Worm (Caenorhabditis elegans) whole organism, L1 larva: ENCODE measurements around the gene fbxb-105.
A peak's percentile ranks its signal among the peaks of the same experiment; 100 is the strongest.

Source experiments
- C16A3.4 ChIP-seq: fragments of 150-350 bp; optimal IDR thresholded peaks from 2 replicates; lab custom pipeline; 2014; ENCODE audit warnings: missing biosample characterization, missing genetic modification characterization
- aha-1 ChIP-seq: fragments of 150-350 bp; optimal IDR thresholded peaks from 2 replicates; lab custom pipeline; 2014; ENCODE audit warnings: missing biosample characterization, missing genetic modification characterization
- ceh-63 ChIP-seq: fragments of 200-800 bp; sonication (Bioruptor generic); optimal IDR thresholded peaks from 2 replicates; lab custom pipeline; 2018; ENCODE audit warnings: mild to moderate bottlenecking, missing genetic modification characterization, missing compliant biosample characterization
- ceh-88 ChIP-seq: fragments of 200-800 bp; sonication (Bioruptor generic); IDR thresholded peaks from 2 replicates; pipeline ENCODE4 v1.3.6; 2022; ENCODE audit warnings: missing genetic modification characterization, missing compliant biosample characterization
- ceh-90 ChIP-seq: sonication (generic microtip); optimal IDR thresholded peaks from 2 replicates; lab custom pipeline; 2016; ENCODE audit warnings: missing genetic modification characterization, missing compliant biosample characterization
- dpl-1 ChIP-seq, 3 experiments: fragments of 150-350 bp in 2 of 3; sonication (generic microtip) in 1 of 3; optimal IDR thresholded peaks; 2 replicates each; lab custom pipeline; 2014 to 2017; ENCODE audit warnings: missing biosample characterization in 3 of 3, missing genetic modification characterization in 3 of 3, missing genetic modification reagents in 3 of 3
- dsc-1 ChIP-seq: sonication (generic microtip); optimal IDR thresholded peaks from 2 replicates; lab custom pipeline; 2016; ENCODE audit warnings: mild to moderate bottlenecking, missing genetic modification characterization, missing compliant biosample characterization
- efl-1 ChIP-seq, 4 experiments: fragments of 150-350 bp; optimal IDR thresholded peaks in 3 of 4; peaks in 1 of 4; 1 replicate in 1 of 4; 2 replicates in 3 of 4; lab custom pipeline; 2014; ENCODE audit warnings: missing biosample characterization in 2 of 4, missing genetic modification characterization in 2 of 4, missing genetic modification reagents in 2 of 4
- elt-2 ChIP-seq: sonication (generic microtip); optimal IDR thresholded peaks from 2 replicates; lab custom pipeline; 2016; ENCODE audit warnings: missing genetic modification characterization, mild to moderate bottlenecking, inconsistent platforms, missing compliant biosample characterization, missing genetic modification reagents
- ets-5 ChIP-seq: fragments of 200-800 bp; sonication (Bioruptor generic); IDR thresholded peaks from 2 replicates; pipeline ENCODE4 v1.3.6; 2022; ENCODE audit warnings: missing genetic modification characterization, missing compliant biosample characterization
- fkh-8 ChIP-seq: sonication (generic microtip); optimal IDR thresholded peaks from 2 replicates; lab custom pipeline; 2016; ENCODE audit warnings: mild to moderate bottlenecking, missing genetic modification characterization, missing compliant biosample characterization
- fos-1 ChIP-seq: fragments of 150-350 bp; optimal IDR thresholded peaks from 2 replicates; lab custom pipeline; 2014; ENCODE audit warnings: missing biosample characterization, missing genetic modification characterization
- grh-1 ChIP-seq: fragments of 200-800 bp; sonication (Bioruptor generic); IDR thresholded peaks from 2 replicates; pipeline ENCODE4 v1.3.6; 2022; ENCODE audit warnings: missing genetic modification reagents, missing genetic modification characterization, missing compliant biosample characterization
- hlh-17 ChIP-seq: fragments of 200-800 bp; sonication (Bioruptor generic); optimal IDR thresholded peaks from 2 replicates; lab custom pipeline; 2018; ENCODE audit warnings: missing genetic modification characterization, mild to moderate bottlenecking, missing compliant biosample characterization, moderate library complexity, borderline replicate concordance
- hlh-4 ChIP-seq: sonication (generic microtip); optimal IDR thresholded peaks from 2 replicates; lab custom pipeline; 2016; ENCODE audit warnings: mild to moderate bottlenecking, missing genetic modification characterization, missing compliant biosample characterization
- isw-1 ChIP-seq: fragments of 200-800 bp; sonication (Bioruptor generic); IDR thresholded peaks from 2 replicates; pipeline ENCODE4 v1.3.6; 2022; ENCODE audit warnings: missing genetic modification characterization, missing compliant biosample characterization
- jun-1 ChIP-seq: fragments of 150-350 bp; optimal IDR thresholded peaks from 2 replicates; lab custom pipeline; 2014; ENCODE audit warnings: missing biosample characterization, missing genetic modification reagents, missing genetic modification characterization
- lin-13 ChIP-seq: fragments of 150-350 bp; optimal IDR thresholded peaks from 2 replicates; lab custom pipeline; 2014; ENCODE audit warnings: missing biosample characterization, missing genetic modification reagents, missing genetic modification characterization
- lin-14 ChIP-seq: fragments of 200-800 bp; sonication (Bioruptor generic); optimal IDR thresholded peaks from 2 replicates; lab custom pipeline; 2018; ENCODE audit warnings: mild to moderate bottlenecking, missing genetic modification characterization, moderate library complexity, missing compliant biosample characterization
- lin-35 ChIP-seq, 2 experiments: fragments of 150-350 bp; optimal IDR thresholded peaks; 2 replicates each; lab custom pipeline; 2014; ENCODE audit warnings: missing biosample characterization in 2 of 2, missing genetic modification characterization in 2 of 2, missing genetic modification reagents in 2 of 2
- lin-39 ChIP-seq: fragments of 150-350 bp; optimal IDR thresholded peaks from 2 replicates; lab custom pipeline; 2014; ENCODE audit warnings: missing biosample characterization, missing genetic modification reagents, missing genetic modification characterization
- lir-3 ChIP-seq: sonication (generic microtip); optimal IDR thresholded peaks from 2 replicates; lab custom pipeline; 2016; ENCODE audit warnings: mild to moderate bottlenecking, missing genetic modification characterization, moderate library complexity, missing compliant biosample characterization; ENCODE audit not compliant: poor library complexity
- mdl-1 ChIP-seq, 2 experiments: fragments of 150-350 bp; optimal IDR thresholded peaks; 2 replicates each; lab custom pipeline; 2014 to 2017; ENCODE audit warnings: missing biosample characterization in 2 of 2, missing genetic modification characterization in 2 of 2, inconsistent platforms in 1 of 2
- mef-2 ChIP-seq: fragments of 150-350 bp; optimal IDR thresholded peaks from 2 replicates; lab custom pipeline; 2014; ENCODE audit warnings: missing biosample characterization, missing genetic modification characterization
- mep-1 ChIP-seq: fragments of 150-350 bp; optimal IDR thresholded peaks from 2 replicates; lab custom pipeline; 2014; ENCODE audit warnings: missing biosample characterization, missing genetic modification characterization
- nhr-11 ChIP-seq: fragments of 150-350 bp; optimal IDR thresholded peaks from 2 replicates; lab custom pipeline; 2014; ENCODE audit warnings: missing biosample characterization, missing genetic modification characterization
- nhr-12 ChIP-seq: sonication (generic microtip); optimal IDR thresholded peaks from 2 replicates; lab custom pipeline; 2017; ENCODE audit warnings: missing biosample characterization, missing genetic modification characterization
- nhr-19 ChIP-seq: fragments of 200-800 bp; sonication (Bioruptor generic); conservative IDR thresholded peaks from 2 replicates; pipeline ENCODE4 v1.3.6; 2022; ENCODE audit warnings: missing genetic modification characterization, missing compliant biosample characterization
- nhr-20 ChIP-seq: sonication (generic microtip); optimal IDR thresholded peaks from 2 replicates; lab custom pipeline; 2016; ENCODE audit warnings: mild to moderate bottlenecking, missing genetic modification characterization, missing compliant biosample characterization
- nhr-237 ChIP-seq: fragments of 150-350 bp; optimal IDR thresholded peaks from 2 replicates; lab custom pipeline; 2014; ENCODE audit warnings: missing biosample characterization, missing genetic modification characterization
- nhr-28 ChIP-seq: fragments of 150-350 bp; optimal IDR thresholded peaks from 2 replicates; lab custom pipeline; 2014; ENCODE audit warnings: missing biosample characterization, missing genetic modification characterization
- nhr-47 ChIP-seq: sonication (generic microtip); optimal IDR thresholded peaks from 2 replicates; lab custom pipeline; 2016; ENCODE audit warnings: mild to moderate bottlenecking, missing genetic modification characterization, moderate library complexity, missing compliant biosample characterization
- nhr-71 ChIP-seq: sonication (generic microtip); optimal IDR thresholded peaks from 2 replicates; lab custom pipeline; 2016; ENCODE audit warnings: mild to moderate bottlenecking, missing genetic modification characterization, moderate library complexity, missing compliant biosample characterization
- nhr-76 ChIP-seq: sonication (generic microtip); optimal IDR thresholded peaks from 2 replicates; lab custom pipeline; 2017; ENCODE audit warnings: missing biosample characterization, missing genetic modification characterization
- nhr-84 ChIP-seq: sonication (generic microtip); optimal IDR thresholded peaks from 2 replicates; lab custom pipeline; 2017; ENCODE audit warnings: missing biosample characterization, missing genetic modification characterization
- nhr-85 ChIP-seq: sonication (generic microtip); peaks from one replicate; lab custom pipeline; 2016; ENCODE audit warnings: missing genetic modification characterization, inconsistent platforms, missing compliant biosample characterization
- nhr-90 ChIP-seq: sonication (generic microtip); optimal IDR thresholded peaks from 2 replicates; lab custom pipeline; 2016; ENCODE audit warnings: mild to moderate bottlenecking, missing genetic modification characterization, missing compliant biosample characterization; ENCODE audit not compliant: poor library complexity
- pag-3 ChIP-seq: sonication (generic microtip); optimal IDR thresholded peaks from 2 replicates; lab custom pipeline; 2017; ENCODE audit warnings: missing genetic modification characterization, mild to moderate bottlenecking, missing compliant biosample characterization, antibody characterized with exemption, borderline replicate concordance; ENCODE audit not compliant: insufficient read depth
- pqm-1 ChIP-seq: sonication (generic microtip); optimal IDR thresholded peaks from 3 replicates; lab custom pipeline; 2017; ENCODE audit warnings: missing biosample characterization, missing genetic modification characterization
- rnt-1 ChIP-seq: sonication (generic microtip); optimal IDR thresholded peaks from 2 replicates; lab custom pipeline; 2016; ENCODE audit warnings: mild to moderate bottlenecking, missing genetic modification characterization, moderate library complexity, missing compliant biosample characterization
- snu-23 ChIP-seq: sonication (generic microtip); optimal IDR thresholded peaks from 2 replicates; lab custom pipeline; 2016; ENCODE audit warnings: missing genetic modification characterization, missing compliant biosample characterization
- sox-4 ChIP-seq: sonication (generic microtip); optimal IDR thresholded peaks from 2 replicates; lab custom pipeline; 2016; ENCODE audit warnings: missing genetic modification characterization, missing compliant biosample characterization
- sptf-1 ChIP-seq: fragments of 150-350 bp; optimal IDR thresholded peaks from 2 replicates; lab custom pipeline; 2014; ENCODE audit warnings: missing biosample characterization, missing genetic modification characterization
- sup-37 ChIP-seq: fragments of 200-800 bp; sonication (Bioruptor generic); optimal IDR thresholded peaks from 2 replicates; lab custom pipeline; 2018; ENCODE audit warnings: mild to moderate bottlenecking, missing genetic modification characterization, missing compliant biosample characterization
- swsn-7 ChIP-seq: sonication (generic microtip); optimal IDR thresholded peaks from 2 replicates; lab custom pipeline; 2016; ENCODE audit warnings: missing genetic modification characterization, missing compliant biosample characterization
- tbx-2 ChIP-seq: sonication (generic microtip); optimal IDR thresholded peaks from 2 replicates; lab custom pipeline; 2016; ENCODE audit warnings: missing genetic modification characterization, missing compliant biosample characterization
- unc-130 ChIP-seq: fragments of 150-350 bp; optimal IDR thresholded peaks from 2 replicates; lab custom pipeline; 2017; ENCODE audit warnings: missing biosample characterization, missing genetic modification characterization, inconsistent platforms
- unc-30 ChIP-seq: sonication (generic microtip); optimal IDR thresholded peaks from 2 replicates; lab custom pipeline; 2017; ENCODE audit warnings: missing biosample characterization, missing genetic modification characterization
- unc-86 ChIP-seq: sonication (generic microtip); optimal IDR thresholded peaks from 2 replicates; lab custom pipeline; 2016; ENCODE audit warnings: missing genetic modification characterization, missing compliant biosample characterization
- vab-15 ChIP-seq: sonication (generic microtip); optimal IDR thresholded peaks from 2 replicates; lab custom pipeline; 2017; ENCODE audit warnings: missing genotype, mild to moderate bottlenecking, missing genetic modification characterization, missing compliant biosample characterization
- xbp-1 ChIP-seq: sonication (generic microtip); optimal IDR thresholded peaks from 2 replicates; lab custom pipeline; 2016; ENCODE audit warnings: missing genetic modification characterization, missing compliant biosample characterization
- ztf-4 ChIP-seq: fragments of 150-350 bp; optimal IDR thresholded peaks from 2 replicates; lab custom pipeline; 2014; ENCODE audit warnings: missing biosample characterization, missing genetic modification characterization

The fbxb-105 gene

ce11 chrII:2800550-2801233 lies 30.0 kb upstream of the fbxb-105 start, which contains the start of gene nhr-119:
Gene nhr-119, minus strand, starts transcription at chrII:2800600.
- no peak for TF ChIP-seq nhr-12 (tag; lab: Kevin White, UChicago)
- peak; percentile 50 for TF ChIP-seq xbp-1 (tag; lab: Kevin White, UChicago)
- peak; percentile 61 to 65 for TF ChIP-seq efl-1 (optimal IDR thresholded peaks at IDR 0.05; lab: Kevin White, UChicago)
- TF ChIP-seq efl-1 (GFP tag; optimal IDR thresholded peaks at IDR 0.05 in 1 of 2; lab: Kevin White, UChicago): peak; percentile 23 to 95
- TF ChIP-seq pag-3: no peak
- no peak for TF ChIP-seq mef-2 (tag; lab: Kevin White, UChicago)
- TF ChIP-seq nhr-20 (tag; lab: Kevin White, UChicago): peak; percentile 90
- TF ChIP-seq fkh-8: no peak
- TF ChIP-seq nhr-85 (tag; lab: Kevin White, UChicago): peak; percentile 98
- peak; percentile 71 for TF ChIP-seq grh-1 (GFP tag; lab: Robert Waterston, UW)
- no peak for TF ChIP-seq hlh-17 (GFP tag; lab: Kevin White, UChicago)
- TF ChIP-seq sox-4 (tag; lab: Kevin White, UChicago): no peak
- TF ChIP-seq nhr-76: no peak
- no peak for TF ChIP-seq sptf-1
- TF ChIP-seq unc-86: no peak
- peak; percentile 26 for TF ChIP-seq lin-13
- peak; percentile 83 for TF ChIP-seq snu-23 (GFP tag; lab: Kevin White, UChicago)
- TF ChIP-seq fos-1 (tag; lab: Kevin White, UChicago): no peak
- no peak for TF ChIP-seq ets-5 (GFP tag; lab: Robert Waterston, UW)
- no peak for TF ChIP-seq sup-37 (GFP tag; lab: Kevin White, UChicago)
- peak; percentile 87 for TF ChIP-seq rnt-1
- TF ChIP-seq unc-130 (tag; lab: Kevin White, UChicago): peak; percentile 48
- peak; percentile 92 for TF ChIP-seq lin-39 (tag; lab: Kevin White, UChicago)
- peak; percentile 6 to 69 for TF ChIP-seq lin-35 (GFP tag; optimal IDR thresholded peaks at IDR 0.05; lab: Kevin White, UChicago)
- no peak for TF ChIP-seq isw-1 (GFP tag; lab: Robert Waterston, UW)
- TF ChIP-seq ceh-88 (GFP tag; lab: Robert Waterston, UW): no peak
- peak; percentile 95 for TF ChIP-seq elt-2 (tag; lab: Kevin White, UChicago)
- TF ChIP-seq nhr-19 (GFP tag; lab: Robert Waterston, UW): peak; percentile 85
- peak; percentile 19 for TF ChIP-seq C16A3.4
- peak; percentile 73 for TF ChIP-seq jun-1
- TF ChIP-seq nhr-90: peak; percentile 87
- no peak for TF ChIP-seq lir-3
- no peak for TF ChIP-seq aha-1
- TF ChIP-seq mep-1 (tag; lab: Kevin White, UChicago): peak; percentile 52
- peak in 1 of 2 experiments; percentile 71 for TF ChIP-seq mdl-1 (tag; optimal IDR thresholded peaks at IDR 0.05; lab: Kevin White, UChicago)
- TF ChIP-seq nhr-71: peak; percentile 94
- no peak for TF ChIP-seq nhr-28 (tag; lab: Kevin White, UChicago)
- TF ChIP-seq swsn-7 (tag; lab: Kevin White, UChicago): peak; percentile 66
- TF ChIP-seq ztf-4: peak; percentile 40
- TF ChIP-seq vab-15: no peak
- no peak for TF ChIP-seq ceh-90 (tag; lab: Kevin White, UChicago)
- peak; percentile 86 for TF ChIP-seq nhr-11 (tag; lab: Kevin White, UChicago)
- peak; percentile 32 to 58 (median 34) for TF ChIP-seq dpl-1 (GFP tag; optimal IDR thresholded peaks at IDR 0.05; lab: Kevin White, UChicago)
- no peak for TF ChIP-seq ceh-63 (GFP tag; lab: Kevin White, UChicago)
- no peak for TF ChIP-seq nhr-237 (tag; lab: Kevin White, UChicago)
- TF ChIP-seq lin-14 (GFP tag; lab: Kevin White, UChicago): peak; percentile 83
- TF ChIP-seq hlh-4 (tag; lab: Kevin White, UChicago): no peak
- no peak for TF ChIP-seq dsc-1 (tag; lab: Kevin White, UChicago)
- no peak for TF ChIP-seq unc-30 (tag; lab: Kevin White, UChicago)
- no peak for TF ChIP-seq nhr-84 (tag; lab: Kevin White, UChicago)
- peak; percentile 77 for TF ChIP-seq nhr-47 (tag; lab: Kevin White, UChicago)
- peak; percentile 18 for TF ChIP-seq pqm-1
- TF ChIP-seq tbx-2: peak; percentile 77
